Worm (Caenorhabditis elegans): ENCODE measurements around the gene vps-16.

ce11 chrIII:6471451-6471850, 38.4 kb downstream of the vps-16 start, which contains the start of gene wht-6:
- no peak for TF ChIP-seq blmp-1 (tag; optimal IDR thresholded peaks at IDR 0.05)
- TF ChIP-seq dpl-1 (GFP tag; optimal IDR thresholded peaks at IDR 0.05) = no peak
- no peak for TF ChIP-seq elt-2 (tag; optimal IDR thresholded peaks at IDR 0.05)
- no peak for TF ChIP-seq lin-15B (tag; optimal IDR thresholded peaks at IDR 0.05)
- TF ChIP-seq tbx-2 (tag; optimal IDR thresholded peaks at IDR 0.05) = no peak
- TF ChIP-seq ceh-82 (tag; optimal IDR thresholded peaks at IDR 0.05) = no peak
- TF ChIP-seq mdl-1 (tag; optimal IDR thresholded peaks at IDR 0.05) = no peak
- no peak for TF ChIP-seq nhr-76 (tag; optimal IDR thresholded peaks at IDR 0.05)
- TF ChIP-seq unc-86 (tag; optimal IDR thresholded peaks at IDR 0.05) = no peak
- no peak for TF ChIP-seq aha-1 (tag; optimal IDR thresholded peaks at IDR 0.05)
- no peak for TF ChIP-seq aly-2 (tag; optimal IDR thresholded peaks at IDR 0.05)
- no peak for TF ChIP-seq nhr-11 (tag; optimal IDR thresholded peaks at IDR 0.05)
- TF ChIP-seq pqm-1 (tag; optimal IDR thresholded peaks at IDR 0.05) = no peak
- no peak for TF ChIP-seq lir-3 (tag; optimal IDR thresholded peaks at IDR 0.05; ENCODE audit: poor library complexity)
